Worm (Caenorhabditis elegans) whole organism, mixed stage, embryonic: ENCODE data around the gene C16B8.3.

Experiments used
- blmp-1 ChIP-seq: fragments of 150-350 bp; optimal IDR thresholded peaks from 2 replicates; lab custom pipeline; 2014; ENCODE audit warnings: missing biosample characterization, missing genetic modification characterization
- ces-1 ChIP-seq: fragments of 150-350 bp; optimal IDR thresholded peaks from 2 replicates; lab custom pipeline; 2014; ENCODE audit warnings: missing biosample characterization, missing genetic modification reagents, missing genetic modification characterization
- elt-3 ChIP-seq: fragments of 150-350 bp; optimal IDR thresholded peaks from 2 replicates; lab custom pipeline; 2014; ENCODE audit warnings: missing biosample characterization, missing genetic modification characterization
- lin-13 ChIP-seq: fragments of 150-350 bp; optimal IDR thresholded peaks from 2 replicates; lab custom pipeline; 2014; ENCODE audit warnings: missing biosample characterization, missing genetic modification characterization
- lsy-2 ChIP-seq: fragments of 150-350 bp; optimal IDR thresholded peaks from 2 replicates; lab custom pipeline; 2014; ENCODE audit warnings: missing biosample characterization, missing genetic modification characterization
- mep-1 ChIP-seq: fragments of 150-350 bp; optimal IDR thresholded peaks from 2 replicates; lab custom pipeline; 2017; ENCODE audit warnings: missing biosample characterization, missing genetic modification reagents, missing genetic modification characterization, inconsistent platforms
- mls-2 ChIP-seq: sonication (generic microtip); optimal IDR thresholded peaks from 2 replicates; lab custom pipeline; 2016; ENCODE audit warnings: mild to moderate bottlenecking, missing genetic modification characterization, moderate library complexity, missing compliant biosample characterization
- sptf-1 ChIP-seq: sonication (generic microtip); optimal IDR thresholded peaks from 2 replicates; lab custom pipeline; 2017; ENCODE audit warnings: mild to moderate bottlenecking, missing genetic modification characterization, moderate library complexity, missing compliant biosample characterization
- unc-39 ChIP-seq: fragments of 150-350 bp; optimal IDR thresholded peaks from 2 replicates; lab custom pipeline; 2014; ENCODE audit warnings: missing biosample characterization, missing genetic modification characterization
- unc-62 ChIP-seq: fragments of 150-350 bp; optimal IDR thresholded peaks from 2 replicates; lab custom pipeline; 2014; ENCODE audit warnings: missing biosample characterization, missing genetic modification reagents, missing genetic modification characterization
- ztf-11 ChIP-seq: fragments of 150-350 bp; optimal IDR thresholded peaks from 2 replicates; lab custom pipeline; 2014; ENCODE audit warnings: missing biosample characterization, missing genetic modification characterization

ce11 chrX:3931350-3931749, 37.1 kb downstream of the C16B8.3 start, which contains the start of gene adt-3:
- TF ChIP-seq unc-62 (GFP tag; lab: Kevin White, UChicago) (no peak), lin-13 (tag; lab: Kevin White, UChicago) (no peak), lsy-2 (tag; lab: Kevin White, UChicago) (no peak), ces-1 (no peak), mep-1 (tag; lab: Kevin White, UChicago) (no peak), blmp-1 (tag; lab: Kevin White, UChicago) (no peak), ztf-11 (tag; lab: Kevin White, UChicago) (no peak), sptf-1 (no peak), unc-39 (tag; lab: Kevin White, UChicago) (no peak), mls-2 (tag; lab: Kevin White, UChicago) (no peak), elt-3 (tag; lab: Kevin White, UChicago) (no peak)
